Worm (Caenorhabditis elegans) whole organism, L4/young adult: Measurements from ENCODE around the gene decr-1.2.

Source experiments
- dao-5 ChIP-seq: sonication (generic microtip); optimal IDR thresholded peaks from 2 replicates; lab custom pipeline; 2016; ENCODE audit warnings: missing genotype, missing genetic modification characterization, moderate library complexity, missing compliant biosample characterization
- him-1 ChIP-seq: sonication (generic microtip); optimal IDR thresholded peaks from 2 replicates; lab custom pipeline; 2016; ENCODE audit warnings: missing genotype, missing genetic modification reagents, missing genetic modification characterization, missing compliant biosample characterization

- TF ChIP-seq him-1 (tag; lab: Kevin White, UChicago) (no peak), dao-5 (tag; lab: Kevin White, UChicago) (no peak)
These were observed 16.6 kb downstream of the decr-1.2 start, which contains the start of gene F54C9.14 for ce11 chrII:8562002-8562401.
